Fruit fly (Drosophila melanogaster) whole organism, embryonic: ENCODE data around the gene CG4467.

Source experiments
- Dll ChIP-seq: fragments of 200-800 bp; sonication (Bioruptor generic); IDR thresholded peaks from 4 replicates; pipeline ENCODE4 v1.3.6; 2022; ENCODE audit warnings: missing biosample characterization, missing genetic modification characterization; ENCODE audit not compliant: partially characterized antibody
- E2f2 ChIP-seq: fragments of 200-800 bp; sonication (Bioruptor generic); IDR thresholded peaks from 2 replicates; pipeline ENCODE4 v1.3.6; 2022; ENCODE audit warnings: missing biosample characterization, missing genetic modification characterization
- Ets97D ChIP-seq: fragments of 200-800 bp; sonication (Bioruptor generic); optimal IDR thresholded peaks from 3 replicates; lab custom pipeline; 2016; ENCODE audit warnings: missing biosample characterization, missing genetic modification characterization
- Mes4 ChIP-seq: fragments of 200-800 bp; sonication (Bioruptor generic); optimal IDR thresholded peaks from 2 replicates; lab custom pipeline; 2016; ENCODE audit warnings: missing biosample characterization, missing genetic modification characterization
- ato ChIP-seq: fragments of 200-800 bp; sonication (Bioruptor generic); IDR thresholded peaks from 2 replicates; pipeline ENCODE4 v1.3.6; 2022; ENCODE audit warnings: missing biosample characterization, missing genetic modification characterization; ENCODE audit not compliant: partially characterized antibody

- TF ChIP-seq ato (GFP tag; lab: Robert Waterston, UW) (peak; percentile 44; the same call in 1 of the 2 replicates), Ets97D (no peak), Dll (GFP tag; lab: Robert Waterston, UW) (peak; percentile 79), E2f2 (peak; percentile 73), Mes4 (no peak)
Measured at dm6 chr3R:23257986-23258427, 9.3 kb upstream of the CG4467 start, which contains the start of the genes wda and Pex11c.
